Fruit fly (Drosophila melanogaster) whole organism, embryonic: ENCODE measurements around the gene Alp10.

Experiments used
- Adf1 ChIP-seq: fragments of 200-800 bp; sonication (Bioruptor generic); IDR thresholded peaks from 2 replicates; pipeline ENCODE4 v1.3.6; 2022; ENCODE audit warnings: missing biosample characterization, missing genetic modification characterization
- Blimp-1 ChIP-seq: fragments of 200-800 bp; sonication (Bioruptor generic); optimal IDR thresholded peaks from 3 replicates; lab custom pipeline; 2018; ENCODE audit warnings: missing biosample characterization, missing genetic modification characterization, mild to moderate bottlenecking, moderate library complexity, missing genetic modification reagents
- CG10543 ChIP-seq: fragments of 200-800 bp; sonication (Bioruptor generic); optimal IDR thresholded peaks from 3 replicates; lab custom pipeline; 2017; ENCODE audit warnings: missing biosample characterization, mild to moderate bottlenecking, missing genetic modification characterization, moderate library complexity
- CG11504 ChIP-seq: fragments of 200-800 bp; sonication (Bioruptor generic); optimal IDR thresholded peaks from 3 replicates; lab custom pipeline; 2019; ENCODE audit warnings: missing biosample characterization, mild to moderate bottlenecking, missing genetic modification characterization, moderate library complexity
- CG12155 ChIP-seq: fragments of 200-800 bp; sonication (Bioruptor generic); optimal IDR thresholded peaks from 3 replicates; lab custom pipeline; 2016; ENCODE audit warnings: missing biosample characterization, missing genetic modification characterization
- CG13296 ChIP-seq: fragments of 200-800 bp; sonication (Bioruptor generic); optimal IDR thresholded peaks from 3 replicates; lab custom pipeline; 2018; ENCODE audit warnings: missing biosample characterization, mild to moderate bottlenecking, missing genetic modification characterization
- CG14050 ChIP-seq: fragments of 200-800 bp; sonication (Bioruptor generic); IDR thresholded peaks from 3 replicates; pipeline ENCODE4 v1.3.6; 2022; ENCODE audit warnings: missing biosample characterization, missing genetic modification characterization
- CG15073 ChIP-seq: fragments of 200-800 bp; sonication (Bioruptor generic); optimal IDR thresholded peaks from 2 replicates; lab custom pipeline; 2016; ENCODE audit warnings: missing biosample characterization, missing genetic modification characterization
- CG1603 ChIP-seq: fragments of 200-800 bp; sonication (Bioruptor generic); optimal IDR thresholded peaks from 2 replicates; lab custom pipeline; 2019; ENCODE audit warnings: missing biosample characterization, mild to moderate bottlenecking, missing genetic modification characterization, moderate library complexity
- CG17385 ChIP-seq: fragments of 200-800 bp; sonication (Bioruptor generic); optimal IDR thresholded peaks from 3 replicates; lab custom pipeline; 2018; ENCODE audit warnings: missing biosample characterization, mild to moderate bottlenecking, missing genetic modification characterization
- CG17829 ChIP-seq: fragments of 200-800 bp; optimal IDR thresholded peaks from 2 replicates; lab custom pipeline; 2019; ENCODE audit warnings: missing biosample characterization, mild to moderate bottlenecking, missing genetic modification characterization, moderate library complexity
- CG18262 ChIP-seq: fragments of 200-800 bp; optimal IDR thresholded peaks from 3 replicates; lab custom pipeline; 2019; ENCODE audit warnings: missing biosample characterization, mild to moderate bottlenecking, missing genetic modification characterization, moderate library complexity
- CG18619 ChIP-seq: fragments of 200-800 bp; sonication (Bioruptor generic); optimal IDR thresholded peaks from 3 replicates; lab custom pipeline; 2017; ENCODE audit warnings: missing biosample characterization, mild to moderate bottlenecking, missing genetic modification characterization
- CG2678 ChIP-seq: fragments of 200-800 bp; sonication (Bioruptor generic); optimal IDR thresholded peaks from 3 replicates; lab custom pipeline; 2019; ENCODE audit warnings: missing biosample characterization, mild to moderate bottlenecking, missing genetic modification characterization, moderate library complexity
- CG32772 ChIP-seq: fragments of 200-800 bp; sonication (Bioruptor generic); IDR thresholded peaks from 2 replicates; pipeline ENCODE4 v1.3.6; 2022; ENCODE audit warnings: missing biosample characterization, missing genetic modification characterization
- CG7271 ChIP-seq: fragments of 200-800 bp; sonication (Bioruptor generic); optimal IDR thresholded peaks from 2 replicates; lab custom pipeline; 2018; ENCODE audit warnings: missing biosample characterization, mild to moderate bottlenecking, missing genetic modification characterization, moderate library complexity
- CG8388 ChIP-seq: fragments of 200-800 bp; sonication (Bioruptor generic); optimal IDR thresholded peaks from 2 replicates; lab custom pipeline; 2019; ENCODE audit warnings: missing biosample characterization, mild to moderate bottlenecking, missing genetic modification characterization, moderate library complexity
- CTCF ChIP-seq: fragments of 200-800 bp; sonication (Bioruptor generic); optimal IDR thresholded peaks from 2 replicates; lab custom pipeline; 2017; ENCODE audit warnings: missing biosample characterization, mild to moderate bottlenecking, missing genetic modification characterization, moderate library complexity
- Dip3 ChIP-seq: fragments of 200-800 bp; sonication (Bioruptor generic); optimal IDR thresholded peaks from 3 replicates; lab custom pipeline; 2016; ENCODE audit warnings: missing biosample characterization, missing genetic modification characterization
- Dll ChIP-seq: fragments of 200-800 bp; sonication (Bioruptor generic); IDR thresholded peaks from 4 replicates; pipeline ENCODE4 v1.3.6; 2022; ENCODE audit warnings: missing biosample characterization, missing genetic modification characterization; ENCODE audit not compliant: partially characterized antibody
- E2f1 ChIP-seq: fragments of 200-800 bp; sonication (Bioruptor generic); IDR thresholded peaks from 2 replicates; pipeline ENCODE4 v1.3.6; 2022; ENCODE audit warnings: missing biosample characterization, missing genetic modification characterization
- ERR ChIP-seq: fragments of 200-800 bp; sonication (Bioruptor generic); optimal IDR thresholded peaks from 2 replicates; lab custom pipeline; 2016; ENCODE audit warnings: missing biosample characterization, missing genetic modification characterization
- Ets97D ChIP-seq: fragments of 200-800 bp; sonication (Bioruptor generic); optimal IDR thresholded peaks from 3 replicates; lab custom pipeline; 2016; ENCODE audit warnings: missing biosample characterization, missing genetic modification characterization
- Hr39 ChIP-seq: fragments of >200 bp; optimal IDR thresholded peaks from 2 replicates; lab custom pipeline; 2017
- Lhr ChIP-seq: fragments of 200-800 bp; sonication (Bioruptor generic); optimal IDR thresholded peaks from 3 replicates; lab custom pipeline; 2017; ENCODE audit warnings: mild to moderate bottlenecking, missing biosample characterization, missing genetic modification reagents, missing genetic modification characterization
- Max ChIP-seq: fragments of 200-800 bp; sonication (Bioruptor generic); optimal IDR thresholded peaks from 2 replicates; lab custom pipeline; 2016; ENCODE audit warnings: missing biosample characterization, mild to moderate bottlenecking, missing genetic modification characterization
- NfI ChIP-seq: fragments of 200-800 bp; sonication (Bioruptor generic); optimal IDR thresholded peaks from 3 replicates; lab custom pipeline; 2018; ENCODE audit warnings: missing biosample characterization, mild to moderate bottlenecking, missing genetic modification characterization, moderate library complexity
- Sin3A ChIP-seq: fragments of >200 bp; optimal IDR thresholded peaks from 2 replicates; lab custom pipeline; 2018
- Sry-β ChIP-seq: fragments of 200-800 bp; sonication (Bioruptor generic); optimal IDR thresholded peaks from 2 replicates; lab custom pipeline; 2018; ENCODE audit warnings: missing biosample characterization, mild to moderate bottlenecking, missing genetic modification characterization, moderate library complexity
- Tbp ChIP-seq: fragments of >200 bp; optimal IDR thresholded peaks from 2 replicates; lab custom pipeline; 2018; ENCODE audit warnings: missing biosample characterization, missing genetic modification characterization
- Trl ChIP-seq, 3 experiments: fragments of >200 bp in 2 of 3; fragments of 200-800 bp in 1 of 3; sonication (Bioruptor generic) in 1 of 3; optimal IDR thresholded peaks; 2 replicates in 1 of 3; 3 replicates in 2 of 3; lab custom pipeline; 2016 to 2017; ENCODE audit warnings: missing biosample characterization in 1 of 3, missing genetic modification characterization in 1 of 3
- ara ChIP-seq: fragments of 200-800 bp; sonication (Bioruptor generic); IDR thresholded peaks from 2 replicates; pipeline ENCODE4 v1.3.6; 2022; ENCODE audit warnings: missing biosample characterization, missing genetic modification characterization
- ato ChIP-seq: fragments of 200-800 bp; sonication (Bioruptor generic); IDR thresholded peaks from 2 replicates; pipeline ENCODE4 v1.3.6; 2022; ENCODE audit warnings: missing biosample characterization, missing genetic modification characterization; ENCODE audit not compliant: partially characterized antibody
- btn ChIP-seq: fragments of 200-800 bp; sonication (Bioruptor generic); optimal IDR thresholded peaks from 2 replicates; lab custom pipeline; 2016; ENCODE audit warnings: missing biosample characterization, missing genetic modification characterization
- cato ChIP-seq: fragments of 200-800 bp; sonication (Bioruptor generic); optimal IDR thresholded peaks from 2 replicates; lab custom pipeline; 2016; ENCODE audit warnings: missing biosample characterization, missing genetic modification characterization, borderline replicate concordance
- chif ChIP-seq, 2 experiments: fragments of 200-800 bp; sonication (Bioruptor generic); optimal IDR thresholded peaks; 3 replicates each; lab custom pipeline; 2016; ENCODE audit warnings: missing biosample characterization in 2 of 2, missing genetic modification characterization in 2 of 2
- fd3F ChIP-seq: fragments of 200-800 bp; sonication (Bioruptor generic); optimal IDR thresholded peaks from 2 replicates; lab custom pipeline; 2018; ENCODE audit warnings: missing biosample characterization, mild to moderate bottlenecking, missing genetic modification characterization, moderate library complexity
- fd64A ChIP-seq: fragments of 200-800 bp; sonication (Bioruptor generic); optimal IDR thresholded peaks from 3 replicates; lab custom pipeline; 2018; ENCODE audit warnings: missing biosample characterization, mild to moderate bottlenecking, missing genetic modification characterization
- fu2 ChIP-seq: fragments of 200-800 bp; sonication (Bioruptor generic); optimal IDR thresholded peaks from 2 replicates; lab custom pipeline; 2016; ENCODE audit warnings: missing biosample characterization, missing genetic modification characterization
- gt ChIP-seq: fragments of 200-800 bp; sonication (Bioruptor generic); IDR thresholded peaks from 2 replicates; pipeline ENCODE4 v1.3.6; 2022; ENCODE audit warnings: missing biosample characterization, missing genetic modification characterization
- lov ChIP-seq, 2 experiments: fragments of 200-800 bp in 1 of 2; fragments of >200 bp in 1 of 2; sonication (Bioruptor generic) in 1 of 2; IDR thresholded peaks in 1 of 2; optimal IDR thresholded peaks in 1 of 2; 2 replicates in 1 of 2; 3 replicates in 1 of 2; pipeline versions ENCODE4 v1.3.6 to Lab custom; 2017 to 2022; ENCODE audit warnings: missing biosample characterization in 1 of 2, missing genetic modification characterization in 1 of 2
- nau ChIP-seq: fragments of 200-800 bp; sonication (Bioruptor generic); optimal IDR thresholded peaks from 3 replicates; lab custom pipeline; 2017; ENCODE audit warnings: missing biosample characterization, mild to moderate bottlenecking, missing genetic modification characterization, missing genetic modification reagents
- pan ChIP-seq, 4 experiments: fragments of >200 bp in 3 of 4; fragments of 200-800 bp in 1 of 4; sonication (Bioruptor generic) in 1 of 4; optimal IDR thresholded peaks in 3 of 4; IDR thresholded peaks in 1 of 4; 2 replicates each; pipeline versions ENCODE4 v1.3.6 to Lab custom; 2017 to 2022; ENCODE audit warnings: missing biosample characterization in 2 of 4, missing genetic modification characterization in 2 of 4, mixed read lengths in 1 of 4
- pros ChIP-seq: fragments of 200-800 bp; sonication (Bioruptor generic); optimal IDR thresholded peaks from 3 replicates; lab custom pipeline; 2019; ENCODE audit warnings: missing biosample characterization, mild to moderate bottlenecking, missing genetic modification characterization, moderate library complexity
- pzg ChIP-seq: fragments of 200-800 bp; sonication (Bioruptor generic); optimal IDR thresholded peaks from 3 replicates; lab custom pipeline; 2018; ENCODE audit warnings: missing biosample characterization, mild to moderate bottlenecking, missing genetic modification characterization, moderate library complexity
- slbo ChIP-seq: fragments of 200-800 bp; sonication (Bioruptor generic); IDR thresholded peaks from 2 replicates; pipeline ENCODE4 v1.3.6; 2022; ENCODE audit warnings: missing biosample characterization, missing genetic modification characterization
- so ChIP-seq: fragments of 200-800 bp; sonication (Bioruptor generic); IDR thresholded peaks from 3 replicates; pipeline ENCODE4 v1.3.6; 2022; ENCODE audit warnings: missing biosample characterization, missing genetic modification characterization
- sqz ChIP-seq: fragments of 200-800 bp; sonication (Bioruptor generic); optimal IDR thresholded peaks from 3 replicates; lab custom pipeline; 2018; ENCODE audit warnings: missing biosample characterization, mild to moderate bottlenecking, missing genetic modification characterization
- twi ChIP-seq: fragments of 200-800 bp; optimal IDR thresholded peaks from 2 replicates; lab custom pipeline; 2019; ENCODE audit warnings: missing biosample characterization, mild to moderate bottlenecking, missing genetic modification characterization, moderate library complexity
- zf30C ChIP-seq: fragments of 200-800 bp; sonication (Bioruptor generic); optimal IDR thresholded peaks from 3 replicates; lab custom pipeline; 2018; ENCODE audit warnings: missing biosample characterization, mild to moderate bottlenecking, missing genetic modification characterization

The Alp10 gene

dm6 chr3L:5630608-5631080 is 35.6 kb upstream of the Alp10 start, which contains the start of gene Blimp-1 (continued):
- peak; percentile 55 to 91 for TF ChIP-seq Trl (optimal IDR thresholded peaks at IDR 0.05; lab: Kevin White, UChicago)
- TF ChIP-seq Trl (GFP tag; optimal IDR thresholded peaks at IDR 0.05; lab: Kevin White, UChicago) = no peak
- no peak for TF ChIP-seq CTCF (GFP tag; lab: Kevin White, UChicago)
- no peak for TF ChIP-seq CG32772 (GFP tag; lab: Robert Waterston, UW)
- TF ChIP-seq cato (GFP tag; lab: Kevin White, UChicago) = no peak
- TF ChIP-seq Max = no peak
- TF ChIP-seq btn (GFP tag; lab: Kevin White, UChicago) = no peak
- TF ChIP-seq Sin3A (lab: Kevin White, UChicago) = no peak
- TF ChIP-seq CG10543 = no peak
- TF ChIP-seq CG18619 (GFP tag; lab: Kevin White, UChicago) = no peak
- no peak for TF ChIP-seq Ets97D (GFP tag; lab: Kevin White, UChicago)
- no peak for TF ChIP-seq fu2 (GFP tag; lab: Kevin White, UChicago)
- no peak for TF ChIP-seq Sry-β
- TF ChIP-seq pan (optimal IDR thresholded peaks at IDR 0.05; lab: Kevin White, UChicago) = no peak
- no peak for TF ChIP-seq pan (GFP tag; optimal IDR thresholded peaks at IDR 0.05 in 1 of 2, IDR thresholded peaks at IDR 0.05 in 1 of 2)
- TF ChIP-seq NfI (GFP tag; lab: Kevin White, UChicago) = no peak
- TF ChIP-seq pzg (GFP tag; lab: Kevin White, UChicago) = no peak
- no peak for TF ChIP-seq chif (GFP tag; optimal IDR thresholded peaks at IDR 0.05; lab: Kevin White, UChicago)
- TF ChIP-seq CG13296 (GFP tag; lab: Kevin White, UChicago) = no peak
- no peak for TF ChIP-seq fd3F (GFP tag; lab: Kevin White, UChicago)
- no peak for TF ChIP-seq Tbp (GFP tag; lab: Kevin White, UChicago)
- no peak for TF ChIP-seq E2f1 (GFP tag; lab: Robert Waterston, UW)
- no peak for TF ChIP-seq lov (optimal IDR thresholded peaks at IDR 0.05; lab: Kevin White, UChicago)
- 0 out of 3 replicates have a peak, but pooled peaks have one; percentile 10 for TF ChIP-seq lov (GFP tag; IDR thresholded peaks at IDR 0.05; lab: Robert Waterston, UW)
- TF ChIP-seq nau (GFP tag; lab: Kevin White, UChicago) = no peak
- peak; percentile 55 for TF ChIP-seq zf30C (GFP tag; lab: Kevin White, UChicago)
- no peak for TF ChIP-seq so (GFP tag; lab: Robert Waterston, UW)
- no peak for TF ChIP-seq fd64A
- no peak for TF ChIP-seq CG14050 (GFP tag; lab: Robert Waterston, UW)
- no peak for TF ChIP-seq Lhr (GFP tag; lab: Kevin White, UChicago)
- no peak for TF ChIP-seq CG17385
- no peak for TF ChIP-seq CG18262
- no peak for TF ChIP-seq CG15073 (GFP tag; lab: Kevin White, UChicago)
- TF ChIP-seq CG12155 (GFP tag; lab: Kevin White, UChicago) = no peak
- 0 out of 2 replicates have a peak, but pooled peaks have one; percentile 3 for TF ChIP-seq slbo (GFP tag; lab: Robert Waterston, UW)
- TF ChIP-seq CG11504 (tag; lab: Kevin White, UChicago) = no peak
- no peak for TF ChIP-seq gt (GFP tag; lab: Robert Waterston, UW)
- TF ChIP-seq twi = no peak
- TF ChIP-seq pros = no peak
- no peak for TF ChIP-seq CG8388
- TF ChIP-seq ato (GFP tag; lab: Robert Waterston, UW) = no peak
- no peak for TF ChIP-seq ERR (GFP tag; lab: Kevin White, UChicago)
- TF ChIP-seq CG2678 (tag; lab: Kevin White, UChicago) = no peak
- no peak for TF ChIP-seq CG1603 (tag; lab: Kevin White, UChicago)
- no peak for TF ChIP-seq ara (GFP tag; lab: Robert Waterston, UW)
- peak; percentile 71 for TF ChIP-seq Adf1 (GFP tag; lab: Robert Waterston, UW)
- TF ChIP-seq CG17829 (tag; lab: Kevin White, UChicago) = no peak
- TF ChIP-seq Blimp-1 (GFP tag; lab: Kevin White, UChicago) = peak; percentile 51
- no peak for TF ChIP-seq CG7271 (tag; lab: Kevin White, UChicago)
- 0 out of 4 replicates have a peak, but pooled peaks have one; percentile 17 for TF ChIP-seq Dll (GFP tag; lab: Robert Waterston, UW)
- peak; percentile 13 for TF ChIP-seq sqz (GFP tag; lab: Kevin White, UChicago)
- TF ChIP-seq Dip3 = no peak
- no peak for TF ChIP-seq Hr39 (lab: Kevin White, UChicago)
